Worm (Caenorhabditis elegans): ENCODE measurements around the gene srbc-41.

The srbc-41 gene

DNA sequence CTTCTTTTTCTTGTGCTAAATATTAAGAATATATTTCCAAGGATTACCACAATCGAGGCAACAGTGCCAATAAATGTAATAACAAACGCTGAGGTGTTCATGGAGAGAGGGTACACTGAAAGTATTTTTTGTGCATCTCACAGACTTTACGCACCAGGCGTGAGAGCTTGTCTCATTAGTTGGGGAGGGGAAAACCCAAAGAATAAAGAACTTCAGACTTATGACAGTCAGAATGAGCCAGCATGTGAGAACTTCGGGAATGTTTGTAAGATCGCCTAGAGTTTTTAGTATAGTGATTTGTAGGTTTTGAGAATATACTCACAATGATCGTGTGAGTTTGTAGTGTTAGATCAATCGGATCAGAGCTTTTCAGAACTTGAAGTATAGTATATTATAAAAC is at the start of gene srbc-41:
TSS of gene srbc-41 (minus strand) at position 101 of the 400 bp plus-strand sequence.
- TF ChIP-seq K09A11.1 (tag; optimal IDR thresholded peaks at IDR 0.05; ENCODE audit: insufficient read depth) (no peak), sdc-2 (tag; optimal IDR thresholded peaks at IDR 0.05) (no peak), ceh-34 (tag; optimal IDR thresholded peaks at IDR 0.05) (no peak), che-1 (tag; optimal IDR thresholded peaks at IDR 0.05) (no peak), dmd-4 (tag; optimal IDR thresholded peaks at IDR 0.05; ENCODE audit: borderline replicate concordance) (no peak), sox-4 (tag; optimal IDR thresholded peaks at IDR 0.05) (no peak), hlh-15 (tag; optimal IDR thresholded peaks at IDR 0.05) (no peak), pag-3 (tag; optimal IDR thresholded peaks at IDR 0.05; ENCODE audit: borderline replicate concordance) (no peak), npax-4 (tag; optimal IDR thresholded peaks at IDR 0.05) (no peak), unc-42 (tag; optimal IDR thresholded peaks at IDR 0.05) (no peak), Y22D7AL.16 (tag; optimal IDR thresholded peaks at IDR 0.05) (no peak), C08G9.2 (tag; optimal IDR thresholded peaks at IDR 0.05) (no peak), ceh-18 (tag; optimal IDR thresholded peaks at IDR 0.05) (no peak), hlh-8 (tag; optimal IDR thresholded peaks at IDR 0.05) (no peak), eyg-1 (tag; optimal IDR thresholded peaks at IDR 0.05) (no peak), mec-3 (tag; optimal IDR thresholded peaks at IDR 0.05; ENCODE audit: borderline replicate concordance) (no peak)

- TF ChIP-seq hlh-8 (tag; optimal IDR thresholded peaks at IDR 0.05) (no peak), gmeb-2 (tag; optimal IDR thresholded peaks at IDR 0.05) (no peak), mec-3 (tag; optimal IDR thresholded peaks at IDR 0.05; ENCODE audit: borderline replicate concordance) (no peak), fkh-6 (tag; optimal IDR thresholded peaks at IDR 0.05) (no peak), odd-2 (tag; optimal IDR thresholded peaks at IDR 0.05) (no peak), unc-42 (tag; optimal IDR thresholded peaks at IDR 0.05) (no peak), madf-2 (tag; optimal IDR thresholded peaks at IDR 0.05) (no peak), K09A11.1 (tag; optimal IDR thresholded peaks at IDR 0.05; ENCODE audit: insufficient read depth) (no peak), ceh-9 (tag; optimal IDR thresholded peaks at IDR 0.05) (no peak), ceh-48 (tag; optimal IDR thresholded peaks at IDR 0.05) (no peak), fkh-10 (GFP tag; optimal IDR thresholded peaks at IDR 0.05) (no peak), syd-9 (tag; optimal IDR thresholded peaks at IDR 0.05) (no peak), pag-3 (tag; optimal IDR thresholded peaks at IDR 0.05; ENCODE audit: borderline replicate concordance) (no peak), Y22D7AL.16 (tag; optimal IDR thresholded peaks at IDR 0.05) (no peak), lim-6 (tag; optimal IDR thresholded peaks at IDR 0.05) (no peak), ceh-30 (tag; optimal IDR thresholded peaks at IDR 0.05) (no peak), nhr-232 (tag; optimal IDR thresholded peaks at IDR 0.05) (no peak), ceh-24 (tag; optimal IDR thresholded peaks at IDR 0.05) (no peak), pqm-1 (tag; optimal IDR thresholded peaks at IDR 0.05) (no peak)
Observed at ce11 chrV:1662270-1662669, 47.6 kb upstream of the srbc-41 start, which contains the start of gene irld-40. Gene irld-40, plus strand, starts transcription at chrV:1662570.

ce11 chrV:1654845-1655244 is 40.2 kb upstream of the srbc-41 start, which contains the start of gene irld-11:
Gene irld-11, plus strand, starts transcription at chrV:1655145.
- TF ChIP-seq unc-42 (tag; optimal IDR thresholded peaks at IDR 0.05) (peak; percentile 17), eyg-1 (tag; optimal IDR thresholded peaks at IDR 0.05) (no peak)

- TF ChIP-seq gmeb-2 (tag; optimal IDR thresholded peaks at IDR 0.05): no peak
- TF ChIP-seq F13H6.1 (tag; optimal IDR thresholded peaks at IDR 0.05): no peak
- no peak for TF ChIP-seq syd-9 (tag; optimal IDR thresholded peaks at IDR 0.05)
- no peak for TF ChIP-seq dmd-4 (tag; optimal IDR thresholded peaks at IDR 0.05; ENCODE audit: borderline replicate concordance)
- no peak for TF ChIP-seq eyg-1 (tag; optimal IDR thresholded peaks at IDR 0.05)
Observed at ce11 chrV:1651045-1651444, 36.4 kb upstream of the srbc-41 start, which contains the start of gene irld-44. Gene irld-44, plus strand, starts transcription at chrV:1651345.

DNA sequence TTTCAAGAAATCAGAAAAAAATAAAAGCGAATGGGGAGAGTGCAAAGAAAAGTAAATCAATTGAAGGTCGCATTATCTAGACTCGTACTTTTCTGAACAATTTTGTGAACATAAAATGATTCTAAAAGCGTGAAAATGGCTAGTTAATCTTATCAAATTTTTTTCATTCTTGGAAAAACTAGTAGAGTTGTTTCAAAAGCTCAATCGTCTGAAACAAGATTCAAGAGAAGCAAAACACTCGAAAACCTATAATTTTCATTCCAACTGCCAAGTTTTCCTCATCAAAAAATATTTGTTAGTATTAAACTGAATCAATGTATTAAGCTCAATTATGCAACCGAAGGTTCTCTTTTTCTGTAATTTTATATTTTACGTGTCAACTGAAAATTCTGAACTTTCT is 33.4 kb upstream of the srbc-41 start, which contains the start of gene irld-45:
TSS of gene irld-45 (plus strand) at position 301 of the 400 bp plus-strand sequence.
- TF ChIP-seq ahr-1 (tag; optimal IDR thresholded peaks at IDR 0.05) (no peak), hlh-8 (tag; optimal IDR thresholded peaks at IDR 0.05) (no peak), pqm-1 (tag; optimal IDR thresholded peaks at IDR 0.05) (no peak)

DNA sequence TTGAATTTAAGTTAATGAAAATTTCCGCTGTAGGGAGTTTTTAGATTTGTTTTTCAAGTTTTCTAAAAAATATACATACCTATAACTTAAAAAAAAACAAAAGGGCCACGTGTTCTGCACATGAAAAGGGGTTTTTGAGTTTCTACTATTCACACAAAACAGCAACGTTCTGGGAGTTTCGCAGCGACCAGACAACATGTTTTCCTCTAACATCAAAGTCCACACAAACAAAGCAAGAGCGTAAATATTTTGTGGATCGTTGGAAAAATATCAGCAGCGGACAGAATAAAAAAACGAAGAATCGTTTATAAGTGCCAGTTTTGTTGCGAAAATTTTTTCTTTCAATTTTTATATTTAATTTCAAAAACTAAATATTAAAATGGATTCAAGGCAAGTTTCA is 29.3 kb upstream of the srbc-41 start, which contains the start of gene alh-2:
TSS of gene alh-2 (plus strand) at position 284 of the 400 bp plus-strand sequence.
- no peak for TF ChIP-seq ahr-1 (tag; optimal IDR thresholded peaks at IDR 0.05)
- no peak for TF ChIP-seq elt-4 (tag; optimal IDR thresholded peaks at IDR 0.05)
- TF ChIP-seq hlh-13 (GFP tag; optimal IDR thresholded peaks at IDR 0.05): no peak
- TF ChIP-seq pha-2 (tag; optimal IDR thresholded peaks at IDR 0.05): no peak
- TF ChIP-seq nhr-11 (tag; optimal IDR thresholded peaks at IDR 0.05): no peak
- no peak for TF ChIP-seq pag-3 (tag; optimal IDR thresholded peaks at IDR 0.05; ENCODE audit: borderline replicate concordance)
- no peak for TF ChIP-seq pat-9 (tag; optimal IDR thresholded peaks at IDR 0.05)
- TF ChIP-seq ceh-31 (tag; optimal IDR thresholded peaks at IDR 0.05): no peak
- no peak for TF ChIP-seq ceh-6 (GFP tag; optimal IDR thresholded peaks at IDR 0.05)
- no peak for TF ChIP-seq ceh-14 (tag; optimal IDR thresholded peaks at IDR 0.05)
- no peak for TF ChIP-seq F13H6.1 (tag; optimal IDR thresholded peaks at IDR 0.05)
- TF ChIP-seq ztf-16 (tag; optimal IDR thresholded peaks at IDR 0.05): no peak
- TF ChIP-seq che-1 (tag; optimal IDR thresholded peaks at IDR 0.05): no peak
- TF ChIP-seq odd-2 (tag; optimal IDR thresholded peaks at IDR 0.05): no peak
- no peak for TF ChIP-seq unc-55 (GFP tag; optimal IDR thresholded peaks at IDR 0.05)
- TF ChIP-seq ceh-22 (tag; optimal IDR thresholded peaks at IDR 0.05): no peak
